Fruit fly (Drosophila melanogaster) whole organism, adult: Measurements from ENCODE around the gene hb.

Experiments
- CG11617 ChIP-seq: fragments of 200-800 bp; sonication (Bioruptor generic); optimal IDR thresholded peaks from 2 replicates; lab custom pipeline; 2017; ENCODE audit warnings: mild to moderate bottlenecking, missing biosample characterization, missing genetic modification reagents, missing genetic modification characterization
- CG12768 ChIP-seq: fragments of 200-800 bp; sonication (Bioruptor generic); optimal IDR thresholded peaks from 2 replicates; lab custom pipeline; 2017; ENCODE audit warnings: missing biosample characterization, missing genetic modification characterization, mild to moderate bottlenecking, moderate library complexity, missing genetic modification reagents
- CG14711 ChIP-seq: fragments of 200-800 bp; sonication (Bioruptor generic); optimal IDR thresholded peaks from 2 replicates; lab custom pipeline; 2018; ENCODE audit warnings: missing biosample characterization, mild to moderate bottlenecking, missing genetic modification characterization, moderate library complexity
- CG1620 ChIP-seq: fragments of 200-800 bp; sonication (Bioruptor generic); optimal IDR thresholded peaks from 2 replicates; lab custom pipeline; 2016; ENCODE audit warnings: missing biosample characterization, missing genetic modification characterization
- CG33017 ChIP-seq: fragments of 200-800 bp; sonication (Bioruptor generic); optimal IDR thresholded peaks from 2 replicates; lab custom pipeline; 2018; ENCODE audit warnings: missing biosample characterization, mild to moderate bottlenecking, missing genetic modification characterization, moderate library complexity
- CG5204 ChIP-seq: fragments of 200-800 bp; sonication (Bioruptor generic); optimal IDR thresholded peaks from 2 replicates; lab custom pipeline; 2016; ENCODE audit warnings: missing biosample characterization, missing genetic modification characterization
- CG7045 ChIP-seq: fragments of 200-800 bp; sonication (Bioruptor generic); optimal IDR thresholded peaks from 2 replicates; lab custom pipeline; 2017; ENCODE audit warnings: missing biosample characterization, mild to moderate bottlenecking, missing genetic modification characterization
- CG7101 ChIP-seq: fragments of 200-800 bp; sonication (Bioruptor generic); optimal IDR thresholded peaks from 2 replicates; lab custom pipeline; 2018; ENCODE audit warnings: missing biosample characterization, mild to moderate bottlenecking, missing genetic modification characterization, moderate library complexity
- Clk ChIP-seq: fragments of 200-800 bp; sonication (Bioruptor generic); optimal IDR thresholded peaks from 2 replicates; lab custom pipeline; 2017; ENCODE audit warnings: missing biosample characterization, missing genetic modification characterization
- Crg-1 ChIP-seq: fragments of 200-800 bp; sonication (Bioruptor generic); optimal IDR thresholded peaks from 2 replicates; lab custom pipeline; 2016; ENCODE audit warnings: missing biosample characterization, missing genetic modification characterization
- Hr96 ChIP-seq: fragments of 200-800 bp; sonication (Bioruptor generic); optimal IDR thresholded peaks from 2 replicates; lab custom pipeline; 2016; ENCODE audit warnings: missing biosample characterization, missing genetic modification characterization
- Mnt ChIP-seq: fragments of 200-800 bp; sonication (Bioruptor generic); optimal IDR thresholded peaks from 2 replicates; lab custom pipeline; 2016; ENCODE audit warnings: missing biosample characterization, mild to moderate bottlenecking, missing genetic modification characterization
- bab1 ChIP-seq: fragments of 200-800 bp; sonication (Bioruptor generic); optimal IDR thresholded peaks from 3 replicates; lab custom pipeline; 2019; ENCODE audit warnings: missing biosample characterization, mild to moderate bottlenecking, missing genetic modification characterization, moderate library complexity
- cic ChIP-seq: fragments of 200-800 bp; sonication (Bioruptor generic); optimal IDR thresholded peaks from 2 replicates; lab custom pipeline; 2017; ENCODE audit warnings: missing biosample characterization, mild to moderate bottlenecking, missing genetic modification characterization, moderate library complexity
- cnc ChIP-seq, 2 experiments: fragments of >200 bp; optimal IDR thresholded peaks; 2 replicates each; lab custom pipeline; 2017
- kay ChIP-seq: fragments of 200-800 bp; sonication (Bioruptor generic); peaks from one replicate; lab custom pipeline; 2016; ENCODE audit warnings: missing biosample characterization, missing genetic modification characterization, borderline replicate concordance
- ovo ChIP-seq: fragments of 200-800 bp; sonication (Bioruptor generic); optimal IDR thresholded peaks from 2 replicates; lab custom pipeline; 2016; ENCODE audit warnings: missing biosample characterization, missing genetic modification characterization
- pad ChIP-seq: fragments of 200-800 bp; sonication (Bioruptor generic); optimal IDR thresholded peaks from 3 replicates; lab custom pipeline; 2017; ENCODE audit warnings: missing biosample characterization, missing genetic modification characterization, mild to moderate bottlenecking, moderate library complexity, missing genetic modification reagents
- tj ChIP-seq: fragments of 200-800 bp; sonication (Bioruptor generic); optimal IDR thresholded peaks from 3 replicates; lab custom pipeline; 2017; ENCODE audit warnings: missing biosample characterization, mild to moderate bottlenecking, missing genetic modification characterization, moderate library complexity
- toe ChIP-seq: fragments of 200-800 bp; sonication (Bioruptor generic); optimal IDR thresholded peaks from 2 replicates; lab custom pipeline; 2016; ENCODE audit warnings: missing biosample characterization, missing genetic modification characterization

Gene hb

dm6 chr3R:8731597-8732263 is 34.1 kb upstream of the hb start, which contains the start of the genes M1BP and CG8202:
TSS of gene M1BP (minus strand) at chr3R:8731698.
TSS of gene CG8202 (plus strand) at chr3R:8732091.
- TF ChIP-seq CG33017 (tag; lab: Kevin White, UChicago) (peak; percentile 90), Crg-1 (GFP tag; lab: Kevin White, UChicago) (peak; percentile 67), CG7045 (GFP tag; lab: Kevin White, UChicago) (peak; percentile 92), CG5204 (no peak), pad (GFP tag; lab: Kevin White, UChicago) (peak; percentile 77), toe (GFP tag; lab: Kevin White, UChicago) (peak; percentile 74), Hr96 (GFP tag; lab: Kevin White, UChicago) (no peak), bab1 (GFP tag; lab: Kevin White, UChicago) (peak; percentile 75), CG11617 (GFP tag; lab: Kevin White, UChicago) (peak; percentile 96), CG1620 (GFP tag; lab: Kevin White, UChicago) (peak; percentile 68), Mnt (GFP tag; lab: Kevin White, UChicago) (peak; percentile 53), CG14711 (peak; percentile 84), cnc (optimal IDR thresholded peaks at IDR 0.05; lab: Kevin White, UChicago) (no peak), CG7101 (tag; lab: Kevin White, UChicago) (peak; percentile 93), ovo (peak; percentile 73), CG12768 (GFP tag; lab: Kevin White, UChicago) (peak; percentile 93), cic (GFP tag; lab: Kevin White, UChicago) (peak; percentile 1), Clk (GFP tag; lab: Kevin White, UChicago) (peak; percentile 1), kay (GFP tag; lab: Kevin White, UChicago) (peak; percentile 25), tj (GFP tag; lab: Kevin White, UChicago) (peak; percentile 76)

DNA sequence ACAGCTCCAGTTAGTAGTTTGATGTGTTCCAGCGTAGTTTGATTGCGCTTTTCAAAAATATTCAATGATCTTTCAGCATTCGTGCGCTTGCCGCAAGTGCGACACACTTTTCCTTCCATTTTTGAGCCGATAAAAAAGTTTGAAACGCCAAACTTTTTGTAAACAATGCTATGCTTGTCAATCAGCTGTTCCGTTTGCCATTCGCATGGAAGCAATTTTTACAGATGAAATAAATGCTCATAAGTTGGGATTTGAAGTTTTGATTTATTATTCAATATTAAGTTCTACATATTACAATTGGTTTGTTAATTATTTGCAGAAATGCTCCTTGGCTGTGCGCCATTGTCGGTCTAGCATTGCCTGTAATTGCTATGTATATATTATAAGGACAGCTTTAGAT is 31.9 kb upstream of the hb start, which contains the start of gene ranshi:
ranshi (minus strand) TSS at position 152 of the 400 bp plus-strand sequence.
- TF ChIP-seq Crg-1 (GFP tag; lab: Kevin White, UChicago) (no peak), kay (GFP tag; lab: Kevin White, UChicago) (peak; percentile 39)

DNA sequence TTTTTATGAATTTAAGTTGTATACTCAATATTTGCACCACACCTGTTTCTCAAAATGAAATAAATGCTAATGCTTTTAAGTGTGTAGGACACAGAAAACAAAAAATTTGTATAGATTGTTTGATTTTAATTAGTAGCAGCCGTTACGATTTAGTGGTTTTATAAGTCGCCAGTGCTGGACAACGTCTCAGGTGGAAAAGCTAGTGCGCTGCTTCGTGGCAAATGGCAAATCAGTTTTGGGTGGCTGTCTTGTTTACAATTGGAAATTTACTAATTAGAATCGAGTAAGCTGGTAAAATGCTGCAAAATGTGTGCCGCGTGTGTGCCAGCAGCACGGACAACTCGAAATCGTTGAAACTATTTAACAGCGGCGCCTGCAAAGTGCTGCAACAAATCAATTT is 29.0 kb upstream of the hb start, which contains the start of gene CG8159:
CG8159 (plus strand) TSS at position 223 of the 400 bp plus-strand sequence.
- TF ChIP-seq CG12768 (GFP tag; lab: Kevin White, UChicago) (no peak), Mnt (GFP tag; lab: Kevin White, UChicago) (peak; percentile 19), CG7101 (tag; lab: Kevin White, UChicago) (peak; percentile 25), cnc (optimal IDR thresholded peaks at IDR 0.05; lab: Kevin White, UChicago) (no peak), toe (GFP tag; lab: Kevin White, UChicago) (no peak), tj (GFP tag; lab: Kevin White, UChicago) (no peak), Hr96 (GFP tag; lab: Kevin White, UChicago) (no peak)

DNA sequence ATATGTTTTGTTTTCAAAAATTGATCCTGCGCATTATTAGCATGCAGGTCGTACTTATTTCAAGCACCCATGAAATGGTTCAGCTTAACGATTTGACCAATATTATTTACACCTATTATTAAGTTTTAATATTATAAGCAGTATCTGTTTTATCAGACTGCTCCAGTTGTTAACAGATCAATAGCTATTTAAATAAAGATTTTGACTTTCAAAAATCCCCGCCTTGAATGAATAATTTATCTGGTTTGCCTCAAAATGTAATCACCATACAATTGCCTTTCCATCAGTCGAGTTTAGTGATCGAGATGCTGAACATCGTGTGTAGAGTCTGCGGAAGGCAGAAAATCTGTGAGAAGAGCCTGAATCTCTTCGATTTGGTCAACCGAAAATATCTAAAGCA is 27.6 kb upstream of the hb start, which contains the start of gene ouib:
ouib (plus strand) TSS at position 301 of the 400 bp plus-strand sequence.
- TF ChIP-seq tj (GFP tag; lab: Kevin White, UChicago) = no peak
- TF ChIP-seq Mnt (GFP tag; lab: Kevin White, UChicago) = no peak
- no peak for TF ChIP-seq Hr96 (GFP tag; lab: Kevin White, UChicago)
- no peak for TF ChIP-seq CG5204
- no peak for TF ChIP-seq CG12768 (GFP tag; lab: Kevin White, UChicago)
- TF ChIP-seq kay (GFP tag; lab: Kevin White, UChicago) = peak; percentile 73
- no peak for TF ChIP-seq ovo

- TF ChIP-seq CG11617 (GFP tag; lab: Kevin White, UChicago) = no peak
- TF ChIP-seq tj (GFP tag; lab: Kevin White, UChicago) = peak; percentile 58
Observed at dm6 chr3R:8722962-8723548, 25.4 kb upstream of the hb start, which contains the start of gene nom. TSS of gene nom (plus strand) at chr3R:8723174.

- TF ChIP-seq kay (GFP tag; lab: Kevin White, UChicago) (peak; percentile 47), ovo (no peak)
Observed at dm6 chr3R:8721071-8721470, 23.4 kb upstream of the hb start, which contains the start of gene CG8136. TSS of gene CG8136 (plus strand) at chr3R:8721371.

- no peak for TF ChIP-seq pad (GFP tag; lab: Kevin White, UChicago)
- no peak for TF ChIP-seq Hr96 (GFP tag; lab: Kevin White, UChicago)
- TF ChIP-seq kay (GFP tag; lab: Kevin White, UChicago) = no peak
- TF ChIP-seq CG7101 (tag; lab: Kevin White, UChicago) = no peak
- TF ChIP-seq cic (GFP tag; lab: Kevin White, UChicago) = no peak
- no peak for TF ChIP-seq CG12768 (GFP tag; lab: Kevin White, UChicago)
- TF ChIP-seq Crg-1 (GFP tag; lab: Kevin White, UChicago) = no peak
Observed at dm6 chr3R:8718898-8719297, 21.3 kb upstream of the hb start, which contains the start of gene CG11760. TSS of gene CG11760 (plus strand) at chr3R:8719198.
